Worm (Caenorhabditis elegans) whole organism, young adult: ENCODE data around the gene srbc-83.

Experiments used
- F22D6.2 ChIP-seq: sonication (generic microtip); optimal IDR thresholded peaks from 2 replicates; lab custom pipeline; 2016; ENCODE audit warnings: mild to moderate bottlenecking, missing genetic modification characterization, missing compliant biosample characterization
- F57C9.4 ChIP-seq: sonication (generic microtip); optimal IDR thresholded peaks from 2 replicates; lab custom pipeline; 2017; ENCODE audit warnings: mild to moderate bottlenecking, missing genetic modification characterization, missing compliant biosample characterization
- ama-1 ChIP-seq, 3 experiments: fragments of 150-350 bp in 1 of 3; sonication (generic microtip) in 2 of 3; optimal IDR thresholded peaks; 2 replicates each; lab custom pipeline; 2014 to 2018; ENCODE audit warnings: missing biosample characterization in 2 of 3, missing genetic modification characterization in 2 of 3, missing genetic modification reagents in 2 of 3
- attf-6 ChIP-seq: fragments of 200-800 bp; sonication (Bioruptor generic); IDR thresholded peaks from 2 replicates; pipeline ENCODE4 v1.3.6; 2022; ENCODE audit warnings: missing genetic modification reagents, missing genetic modification characterization, missing compliant biosample characterization
- snpc-4 ChIP-seq, 5 experiments: fragments of 150-350 bp in 1 of 5; sonication (generic microtip) in 4 of 5; optimal IDR thresholded peaks; 2 replicates each; lab custom pipeline; 2014 to 2018; ENCODE audit warnings: missing genetic modification characterization in 5 of 5, missing biosample characterization in 3 of 5, antibody characterized with exemption in 2 of 5, mild to moderate bottlenecking in 2 of 5, missing compliant biosample characterization in 2 of 5, missing genotype in 2 of 5, moderate library complexity in 2 of 5, missing genetic modification reagents in 1 of 5
- unc-130 ChIP-seq: sonication (generic microtip); optimal IDR thresholded peaks from 2 replicates; lab custom pipeline; 2016; ENCODE audit warnings: missing genetic modification reagents, missing genetic modification characterization, missing compliant biosample characterization
- ztf-28 ChIP-seq: fragments of 200-800 bp; sonication (Bioruptor generic); IDR thresholded peaks from 2 replicates; pipeline ENCODE4 v1.3.6; 2022; ENCODE audit warnings: missing genetic modification reagents, missing genetic modification characterization, missing compliant biosample characterization

DNA sequence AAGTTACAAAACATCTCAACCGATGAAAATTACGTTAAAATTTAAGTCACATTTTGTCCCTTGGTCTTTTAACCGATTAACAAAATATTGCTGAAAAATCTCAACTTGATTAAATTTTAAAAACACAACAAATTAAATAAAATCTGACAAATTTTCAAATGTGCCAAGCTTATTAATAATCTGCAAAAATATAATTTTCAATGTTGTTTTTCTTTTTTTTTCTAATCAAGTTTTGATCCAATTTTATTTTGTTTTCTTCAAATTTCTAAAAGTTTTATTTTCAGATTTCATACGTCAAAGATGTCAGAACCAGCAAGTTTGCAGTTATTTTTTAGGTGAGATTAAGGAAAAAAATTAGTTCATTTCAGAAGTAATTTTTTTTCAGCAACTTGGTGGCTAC lies 39.2 kb downstream of the srbc-83 start, which contains the start of gene srw-87:
- TF ChIP-seq ztf-28 (GFP tag; lab: Robert Waterston, UW) (no peak), unc-130 (no peak), snpc-4 (GFP tag; optimal IDR thresholded peaks at IDR 0.05; lab: Kevin White, UChicago) (no peak), snpc-4 (tag; optimal IDR thresholded peaks at IDR 0.05; lab: Kevin White, UChicago) (no peak), attf-6 (GFP tag; lab: Robert Waterston, UW) (no peak), F22D6.2 (no peak), ama-1 (optimal IDR thresholded peaks at IDR 0.05; lab: Kevin White, UChicago) (no peak), ama-1 (GFP tag; optimal IDR thresholded peaks at IDR 0.05; lab: Kevin White, UChicago) (no peak), F57C9.4 (tag; lab: Kevin White, UChicago) (no peak)
